Fruit fly (Drosophila melanogaster) S2 (cell line): Measurements from ENCODE around the gene Dab.

Source experiments
- CG8478 ChIP-seq: fragments of >200 bp; optimal IDR thresholded peaks from 2 replicates; lab custom pipeline; 2018
- CTCF ChIP-seq, 2 experiments: fragments of >200 bp; optimal IDR thresholded peaks; 2 replicates each; lab custom pipeline; 2018

DNA sequence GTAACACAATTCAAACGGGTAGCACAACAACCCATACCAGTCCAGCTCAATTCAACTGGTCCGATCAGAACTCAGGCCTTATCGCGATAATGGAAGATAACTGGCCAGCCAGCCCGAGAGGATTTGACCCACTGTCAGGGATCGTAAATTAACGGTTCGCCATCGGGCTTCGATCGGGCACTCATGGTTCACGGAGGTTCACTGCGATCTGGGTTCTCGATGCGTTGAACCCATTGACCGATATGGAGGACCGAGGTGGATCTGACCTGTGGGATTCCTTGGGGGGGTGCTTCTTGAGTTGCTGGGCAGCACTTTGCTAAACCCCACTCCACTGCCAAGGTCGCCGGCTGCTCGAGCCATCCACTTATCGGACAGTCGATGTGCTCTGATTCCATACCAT lies 43.1 kb upstream of the Dab start:
- TF ChIP-seq CTCF (optimal IDR thresholded peaks at IDR 0.05; lab: Kevin White, UChicago) = no peak
- no peak for TF ChIP-seq CG8478
